Worm (Caenorhabditis elegans) whole organism, L1 larva: Measurements from ENCODE around the gene sru-7.

Experiments used
- egl-27 ChIP-seq, 2 experiments: fragments of 150-350 bp in 1 of 2; sonication (generic microtip); optimal IDR thresholded peaks; 3 replicates each; lab custom pipeline; 2017 to 2018; ENCODE audit warnings: missing biosample characterization in 2 of 2, missing genetic modification characterization in 2 of 2, missing genetic modification reagents in 2 of 2
- fkh-10 ChIP-seq: sonication (generic microtip); optimal IDR thresholded peaks from 2 replicates; lab custom pipeline; 2017; ENCODE audit warnings: missing biosample characterization, missing genetic modification reagents, missing genetic modification characterization
- grh-1 ChIP-seq: fragments of 200-800 bp; sonication (Bioruptor generic); IDR thresholded peaks from 2 replicates; pipeline ENCODE4 v1.3.6; 2022; ENCODE audit warnings: missing genetic modification reagents, missing genetic modification characterization, missing compliant biosample characterization
- lin-13 ChIP-seq: fragments of 150-350 bp; optimal IDR thresholded peaks from 2 replicates; lab custom pipeline; 2014; ENCODE audit warnings: missing biosample characterization, missing genetic modification reagents, missing genetic modification characterization
- nhr-237 ChIP-seq: fragments of 150-350 bp; optimal IDR thresholded peaks from 2 replicates; lab custom pipeline; 2014; ENCODE audit warnings: missing biosample characterization, missing genetic modification characterization
- rnt-1 ChIP-seq: sonication (generic microtip); optimal IDR thresholded peaks from 2 replicates; lab custom pipeline; 2016; ENCODE audit warnings: mild to moderate bottlenecking, missing genetic modification characterization, moderate library complexity, missing compliant biosample characterization
- sox-4 ChIP-seq: sonication (generic microtip); optimal IDR thresholded peaks from 2 replicates; lab custom pipeline; 2016; ENCODE audit warnings: missing genetic modification characterization, missing compliant biosample characterization

ce11 chrIV:8513619-8514018 lies 21.3 kb downstream of the sru-7 start, which contains the start of gene cks-1:
- TF ChIP-seq sox-4 (tag; lab: Kevin White, UChicago) (no peak), lin-13 (no peak), grh-1 (GFP tag; lab: Robert Waterston, UW) (no peak), nhr-237 (tag; lab: Kevin White, UChicago) (no peak), rnt-1 (tag; lab: Kevin White, UChicago) (no peak), egl-27 (tag; optimal IDR thresholded peaks at IDR 0.05; lab: Kevin White, UChicago) (no peak), fkh-10 (GFP tag; lab: Kevin White, UChicago) (no peak)
